Worm (Caenorhabditis elegans) whole organism, young adult: ENCODE data around the gene cbp-1.
A peak's percentile ranks its signal among the peaks of the same experiment; 100 is the strongest.

Source experiments
- B0019.2 ChIP-seq: fragments of 200-800 bp; sonication (Bioruptor generic); conservative IDR thresholded peaks from 2 replicates; pipeline ENCODE4 v1.3.6; 2022; ENCODE audit warnings: missing genetic modification reagents, missing genetic modification characterization, missing compliant biosample characterization
- B0261.1 ChIP-seq: sonication (generic microtip); optimal IDR thresholded peaks from 2 replicates; lab custom pipeline; 2016; ENCODE audit warnings: mild to moderate bottlenecking, missing genetic modification characterization, moderate library complexity, missing compliant biosample characterization
- B0336.3 ChIP-seq: fragments of 200-800 bp; sonication (Bioruptor generic); IDR thresholded peaks from 2 replicates; pipeline ENCODE4 v1.3.6; 2022; ENCODE audit warnings: missing genetic modification characterization, missing compliant biosample characterization
- C06A6.2 ChIP-seq: fragments of 200-800 bp; sonication (Bioruptor generic); conservative IDR thresholded peaks from 2 replicates; pipeline ENCODE4 v1.3.6; 2022; ENCODE audit warnings: missing genetic modification characterization, missing compliant biosample characterization
- D2030.7 ChIP-seq: fragments of 200-800 bp; sonication (Bioruptor generic); IDR thresholded peaks from 2 replicates; pipeline ENCODE4 v1.3.6; 2022; ENCODE audit warnings: missing genetic modification reagents, missing genetic modification characterization, missing compliant biosample characterization
- F10E7.11 ChIP-seq: sonication (generic microtip); optimal IDR thresholded peaks from 2 replicates; lab custom pipeline; 2017; ENCODE audit warnings: mild to moderate bottlenecking, missing genetic modification characterization, moderate library complexity, missing compliant biosample characterization
- F22D6.2 ChIP-seq: sonication (generic microtip); optimal IDR thresholded peaks from 2 replicates; lab custom pipeline; 2016; ENCODE audit warnings: mild to moderate bottlenecking, missing genetic modification characterization, missing compliant biosample characterization
- F37B4.10 ChIP-seq: fragments of 200-800 bp; sonication (Bioruptor generic); IDR thresholded peaks from 2 replicates; pipeline ENCODE4 v1.3.6; 2022; ENCODE audit warnings: missing genetic modification characterization, missing compliant biosample characterization
- F55B11.4 ChIP-seq: sonication (generic microtip); optimal IDR thresholded peaks from 2 replicates; lab custom pipeline; 2016; ENCODE audit warnings: missing compliant biosample characterization, missing genetic modification characterization, borderline replicate concordance; ENCODE audit not compliant: insufficient read depth
- F57C9.4 ChIP-seq: sonication (generic microtip); optimal IDR thresholded peaks from 2 replicates; lab custom pipeline; 2017; ENCODE audit warnings: mild to moderate bottlenecking, missing genetic modification characterization, missing compliant biosample characterization
- K11D2.4 ChIP-seq: fragments of 200-800 bp; sonication (Bioruptor generic); IDR thresholded peaks from 2 replicates; pipeline ENCODE4 v1.3.6; 2022; ENCODE audit warnings: missing genetic modification reagents, missing genetic modification characterization, missing compliant biosample characterization
- K12H6.12 ChIP-seq: fragments of 200-800 bp; sonication (Bioruptor generic); optimal IDR thresholded peaks from 2 replicates; lab custom pipeline; 2018; ENCODE audit warnings: mild to moderate bottlenecking, missing genetic modification characterization, missing compliant biosample characterization
- Y53F4B.3 ChIP-seq: fragments of 200-800 bp; sonication (Bioruptor generic); IDR thresholded peaks from 2 replicates; pipeline ENCODE4 v1.3.6; 2022; ENCODE audit warnings: missing genetic modification reagents, missing genetic modification characterization, missing compliant biosample characterization
- Y56A3A.18 ChIP-seq: fragments of 200-800 bp; sonication (Bioruptor generic); IDR thresholded peaks from 2 replicates; pipeline ENCODE4 v1.3.6; 2022; ENCODE audit warnings: missing genetic modification reagents, missing genetic modification characterization, missing compliant biosample characterization
- Y79H2A.3 ChIP-seq: fragments of 200-800 bp; sonication (Bioruptor generic); conservative IDR thresholded peaks from 2 replicates; pipeline ENCODE4 v1.3.6; 2022; ENCODE audit warnings: missing genetic modification reagents, missing genetic modification characterization, missing compliant biosample characterization
- Y95B8A.8 ChIP-seq: fragments of 200-800 bp; sonication (Bioruptor generic); IDR thresholded peaks from 2 replicates; pipeline ENCODE4 v1.3.6; 2022; ENCODE audit warnings: missing genetic modification reagents, missing genetic modification characterization, missing compliant biosample characterization
- ama-1 ChIP-seq, 3 experiments: fragments of 150-350 bp in 1 of 3; sonication (generic microtip) in 2 of 3; optimal IDR thresholded peaks; 2 replicates each; lab custom pipeline; 2014 to 2018; ENCODE audit warnings: missing biosample characterization in 2 of 3, missing genetic modification characterization in 2 of 3, missing genetic modification reagents in 2 of 3
- aptf-3 ChIP-seq: fragments of 200-800 bp; sonication (Bioruptor generic); IDR thresholded peaks from 2 replicates; pipeline ENCODE4 v1.3.6; 2022; ENCODE audit warnings: missing genetic modification characterization, missing compliant biosample characterization
- cebp-1 ChIP-seq, 2 experiments: fragments of 200-800 bp in 1 of 2; sonication (Bioruptor generic) in 1 of 2; sonication (generic microtip) in 1 of 2; IDR thresholded peaks in 1 of 2; optimal IDR thresholded peaks in 1 of 2; 2 replicates each; pipeline versions ENCODE4 v1.3.6 to Lab custom; 2017 to 2022; ENCODE audit warnings: missing compliant biosample characterization in 2 of 2, missing genetic modification characterization in 2 of 2, mild to moderate bottlenecking in 1 of 2, missing genetic modification reagents in 1 of 2, moderate library complexity in 1 of 2
- ceh-100 ChIP-seq: fragments of 200-800 bp; sonication (Bioruptor generic); IDR thresholded peaks from 2 replicates; pipeline ENCODE4 v1.3.6; 2022; ENCODE audit warnings: missing genetic modification reagents, missing genetic modification characterization, missing compliant biosample characterization
- ceh-40 ChIP-seq: fragments of 200-800 bp; sonication (Bioruptor generic); IDR thresholded peaks from 2 replicates; pipeline ENCODE4 v1.3.6; 2022; ENCODE audit warnings: missing genetic modification characterization, missing compliant biosample characterization
- ceh-79 ChIP-seq: sonication (generic microtip); optimal IDR thresholded peaks from 2 replicates; lab custom pipeline; 2017; ENCODE audit warnings: mild to moderate bottlenecking, missing genetic modification characterization, missing compliant biosample characterization
- ceh-91 ChIP-seq: fragments of 200-800 bp; sonication (Bioruptor generic); IDR thresholded peaks from 2 replicates; pipeline ENCODE4 v1.3.6; 2022; ENCODE audit warnings: missing genetic modification reagents, missing genetic modification characterization, missing compliant biosample characterization
- die-1 ChIP-seq: sonication (generic microtip); optimal IDR thresholded peaks from 2 replicates; lab custom pipeline; 2016; ENCODE audit warnings: missing genotype, mild to moderate bottlenecking, missing genetic modification characterization, missing compliant biosample characterization
- egl-18 ChIP-seq: fragments of 200-800 bp; sonication (Bioruptor generic); IDR thresholded peaks from 2 replicates; pipeline ENCODE4 v1.3.6; 2022; ENCODE audit warnings: missing genetic modification reagents, missing genetic modification characterization, missing compliant biosample characterization
- ekl-4 ChIP-seq: fragments of 200-800 bp; sonication (Bioruptor generic); IDR thresholded peaks from 2 replicates; pipeline ENCODE4 v1.3.6; 2022; ENCODE audit warnings: missing genetic modification reagents, missing genetic modification characterization, missing compliant biosample characterization
- gei-17 ChIP-seq: fragments of 200-800 bp; sonication (Bioruptor generic); optimal IDR thresholded peaks from 2 replicates; lab custom pipeline; 2018; ENCODE audit warnings: mild to moderate bottlenecking, missing genetic modification characterization, missing compliant biosample characterization
- him-1 ChIP-seq: sonication (generic microtip); optimal IDR thresholded peaks from 2 replicates; lab custom pipeline; 2016; ENCODE audit warnings: missing genotype, missing genetic modification reagents, missing genetic modification characterization, missing compliant biosample characterization
- hlh-12 ChIP-seq: sonication (generic microtip); optimal IDR thresholded peaks from 2 replicates; lab custom pipeline; 2016; ENCODE audit warnings: missing genetic modification characterization, missing compliant biosample characterization
- hsf-1 ChIP-seq: fragments of 200-800 bp; sonication (Bioruptor generic); IDR thresholded peaks from 2 replicates; pipeline ENCODE4 v1.3.6; 2022; ENCODE audit warnings: missing genetic modification reagents, missing genetic modification characterization, missing compliant biosample characterization
- let-607 ChIP-seq, 2 experiments: fragments of 200-800 bp in 1 of 2; sonication (Bioruptor generic) in 1 of 2; sonication (generic microtip) in 1 of 2; optimal IDR thresholded peaks; 2 replicates each; lab custom pipeline; 2016 to 2018; ENCODE audit warnings: mild to moderate bottlenecking in 2 of 2, missing compliant biosample characterization in 2 of 2, missing genetic modification characterization in 2 of 2, moderate library complexity in 2 of 2, missing genotype in 1 of 2
- lin-40 ChIP-seq: sonication (generic microtip); optimal IDR thresholded peaks from 2 replicates; lab custom pipeline; 2016; ENCODE audit warnings: missing genetic modification characterization, mild to moderate bottlenecking, missing compliant biosample characterization, missing genotype, missing genetic modification reagents
- madf-3 ChIP-seq: fragments of 200-800 bp; sonication (Bioruptor generic); IDR thresholded peaks from 2 replicates; pipeline ENCODE4 v1.3.6; 2022; ENCODE audit warnings: missing genetic modification reagents, missing genetic modification characterization, missing compliant biosample characterization
- madf-6 ChIP-seq: fragments of 200-800 bp; sonication (Bioruptor generic); IDR thresholded peaks from 2 replicates; pipeline ENCODE4 v1.3.6; 2022; ENCODE audit warnings: missing genetic modification reagents, missing genetic modification characterization, missing compliant biosample characterization
- mcd-1 ChIP-seq: fragments of 200-800 bp; sonication (Bioruptor generic); IDR thresholded peaks from 2 replicates; pipeline ENCODE4 v1.3.6; 2022; ENCODE audit warnings: missing genetic modification reagents, missing genetic modification characterization, missing compliant biosample characterization
- mel-28 ChIP-seq: sonication (generic microtip); optimal IDR thresholded peaks from 2 replicates; lab custom pipeline; 2016; ENCODE audit warnings: borderline replicate concordance, mild to moderate bottlenecking, missing genetic modification characterization, missing compliant biosample characterization
- mes-4 ChIP-seq: sonication (generic microtip); optimal IDR thresholded peaks from 2 replicates; lab custom pipeline; 2016; ENCODE audit warnings: missing genotype, missing genetic modification characterization, missing compliant biosample characterization
- nfya-1 ChIP-seq: sonication (generic microtip); optimal IDR thresholded peaks from 2 replicates; lab custom pipeline; 2017; ENCODE audit warnings: antibody characterized with exemption, missing compliant biosample characterization, missing genetic modification characterization, borderline replicate concordance; ENCODE audit not compliant: insufficient read depth
- nhr-179 ChIP-seq: sonication (generic microtip); optimal IDR thresholded peaks from 2 replicates; lab custom pipeline; 2016; ENCODE audit warnings: mild to moderate bottlenecking, missing genetic modification characterization, missing compliant biosample characterization
- pbrm-1 ChIP-seq: fragments of 200-800 bp; sonication (Bioruptor generic); IDR thresholded peaks from 2 replicates; pipeline ENCODE4 v1.3.6; 2022; ENCODE audit warnings: missing genetic modification reagents, missing genetic modification characterization, missing compliant biosample characterization
- rcor-1 ChIP-seq: fragments of 200-800 bp; sonication (Bioruptor generic); IDR thresholded peaks from 2 replicates; pipeline ENCODE4 v1.3.6; 2022; ENCODE audit warnings: missing genetic modification reagents, missing genetic modification characterization, missing compliant biosample characterization
- snpc-1.1 ChIP-seq: sonication (generic microtip); optimal IDR thresholded peaks from 2 replicates; lab custom pipeline; 2017; ENCODE audit warnings: missing genetic modification characterization, mild to moderate bottlenecking, missing compliant biosample characterization, antibody characterized with exemption, moderate library complexity, missing genotype, missing genetic modification reagents; ENCODE audit not compliant: insufficient read depth
- snpc-1.3 ChIP-seq: sonication (generic microtip); optimal IDR thresholded peaks from 2 replicates; lab custom pipeline; 2017; ENCODE audit warnings: missing genetic modification characterization, mild to moderate bottlenecking, missing compliant biosample characterization, antibody characterized with exemption, moderate library complexity, missing genotype, missing genetic modification reagents; ENCODE audit not compliant: insufficient read depth
- snpc-3.4 ChIP-seq: sonication (generic microtip); optimal IDR thresholded peaks from 2 replicates; lab custom pipeline; 2017; ENCODE audit warnings: missing genetic modification characterization, mild to moderate bottlenecking, missing compliant biosample characterization, antibody characterized with exemption, moderate library complexity, missing genotype, missing genetic modification reagents
- tlf-1 ChIP-seq: fragments of 200-800 bp; sonication (Bioruptor generic); optimal IDR thresholded peaks from 2 replicates; lab custom pipeline; 2018; ENCODE audit warnings: mild to moderate bottlenecking, missing genetic modification characterization, missing compliant biosample characterization
- ztf-28 ChIP-seq: fragments of 200-800 bp; sonication (Bioruptor generic); IDR thresholded peaks from 2 replicates; pipeline ENCODE4 v1.3.6; 2022; ENCODE audit warnings: missing genetic modification reagents, missing genetic modification characterization, missing compliant biosample characterization
- ztf-6 ChIP-seq: fragments of 200-800 bp; sonication (Bioruptor generic); IDR thresholded peaks from 2 replicates; pipeline ENCODE4 v1.3.6; 2022; ENCODE audit warnings: missing genetic modification reagents, missing genetic modification characterization, missing compliant biosample characterization

cbp-1 gene

ce11 chrIII:9782011-9782436 is 15.7 kb downstream of the cbp-1 start, which contains the start of gene vha-2 (continued):
- TF ChIP-seq snpc-1.1 (tag; lab: Kevin White, UChicago) = no peak
- no peak for TF ChIP-seq rcor-1
- no peak for TF ChIP-seq lin-40 (tag; lab: Kevin White, UChicago)
- TF ChIP-seq F10E7.11 (tag; lab: Kevin White, UChicago) = no peak
- TF ChIP-seq Y79H2A.3 (GFP tag; lab: Robert Waterston, UW) = no peak
- peak; percentile 10; the same call in 1 of the 2 replicates for TF ChIP-seq D2030.7 (GFP tag; lab: Robert Waterston, UW)
- no peak for TF ChIP-seq mes-4 (tag; lab: Kevin White, UChicago)
- no peak for TF ChIP-seq F57C9.4 (tag; lab: Kevin White, UChicago)
- TF ChIP-seq ceh-79 = peak; percentile 53
- TF ChIP-seq ekl-4 (GFP tag; lab: Robert Waterston, UW) = peak; percentile 80
- TF ChIP-seq snpc-3.4 (tag; lab: Kevin White, UChicago) = no peak
- no peak for TF ChIP-seq ceh-91 (GFP tag; lab: Robert Waterston, UW)
- TF ChIP-seq mel-28 (tag; lab: Kevin White, UChicago) = no peak
- TF ChIP-seq Y53F4B.3 (GFP tag; lab: Robert Waterston, UW) = no peak
- no peak for TF ChIP-seq him-1 (tag; lab: Kevin White, UChicago)
- TF ChIP-seq C06A6.2 (GFP tag; lab: Robert Waterston, UW) = no peak
- TF ChIP-seq K12H6.12 (tag; lab: Kevin White, UChicago) = no peak
- TF ChIP-seq Y56A3A.18 (GFP tag; lab: Robert Waterston, UW) = 0 out of 2 replicates have a peak, but pooled peaks have one; percentile 9
- peak; percentile 76 for TF ChIP-seq hsf-1 (GFP tag; lab: Robert Waterston, UW)
- no peak for TF ChIP-seq ztf-28 (GFP tag; lab: Robert Waterston, UW)
- no peak for TF ChIP-seq ceh-100 (GFP tag; lab: Robert Waterston, UW)
- TF ChIP-seq B0336.3 (GFP tag; lab: Robert Waterston, UW) = peak; percentile 92
- no peak for TF ChIP-seq snpc-1.3 (tag; lab: Kevin White, UChicago)
- no peak for TF ChIP-seq B0019.2 (GFP tag; lab: Robert Waterston, UW)
- 0 out of 2 replicates have a peak, but pooled peaks have one; percentile 8 for TF ChIP-seq ceh-40 (GFP tag; lab: Robert Waterston, UW)
- no peak for TF ChIP-seq F55B11.4 (tag; lab: Kevin White, UChicago)
- TF ChIP-seq aptf-3 (GFP tag; lab: Robert Waterston, UW) = no peak
- no peak for TF ChIP-seq cebp-1 (GFP tag; IDR thresholded peaks at IDR 0.05; lab: Robert Waterston, UW)
- peak; percentile 42 for TF ChIP-seq cebp-1 (tag; optimal IDR thresholded peaks at IDR 0.05; lab: Kevin White, UChicago)
- no peak for TF ChIP-seq gei-17 (GFP tag; lab: Kevin White, UChicago)
- peak; percentile 75 for TF ChIP-seq pbrm-1 (GFP tag; lab: Robert Waterston, UW)
- TF ChIP-seq ztf-6 (GFP tag; lab: Robert Waterston, UW) = no peak
- TF ChIP-seq nfya-1 = no peak
- no peak for TF ChIP-seq F22D6.2
- TF ChIP-seq nhr-179 (tag; lab: Kevin White, UChicago) = no peak
- TF ChIP-seq die-1 (tag; lab: Kevin White, UChicago) = peak; percentile 62
- no peak for TF ChIP-seq ama-1 (optimal IDR thresholded peaks at IDR 0.05; lab: Kevin White, UChicago)
- peak in 1 of 2 experiments; percentile 10 for TF ChIP-seq ama-1 (GFP tag; optimal IDR thresholded peaks at IDR 0.05; lab: Kevin White, UChicago)
- peak; percentile 62 for TF ChIP-seq mcd-1 (GFP tag; lab: Robert Waterston, UW)
- TF ChIP-seq tlf-1 (GFP tag; lab: Kevin White, UChicago) = peak; percentile 76
- no peak for TF ChIP-seq egl-18 (GFP tag; lab: Robert Waterston, UW)
- TF ChIP-seq Y95B8A.8 = peak; percentile 54; the same call in 1 of the 2 replicates
- TF ChIP-seq let-607 (tag; optimal IDR thresholded peaks at IDR 0.05; lab: Kevin White, UChicago) = peak in 1 of 2 experiments; percentile 30
- TF ChIP-seq B0261.1 (tag; lab: Kevin White, UChicago) = no peak
- TF ChIP-seq hlh-12 (tag; lab: Kevin White, UChicago) = no peak
- no peak for TF ChIP-seq F37B4.10 (GFP tag; lab: Robert Waterston, UW)
- TF ChIP-seq madf-3 (GFP tag; lab: Robert Waterston, UW) = 0 out of 2 replicates have a peak, but pooled peaks have one; percentile 64
- TF ChIP-seq K11D2.4 = no peak
- peak; percentile 57 for TF ChIP-seq madf-6 (GFP tag; lab: Robert Waterston, UW)
